Worm (Caenorhabditis elegans) whole organism, young adult: ENCODE results near the gene grl-17.
A peak's percentile ranks its signal among the peaks of the same experiment; 100 is the strongest.

Source experiments
- D2030.7 ChIP-seq: fragments of 200-800 bp; sonication (Bioruptor generic); IDR thresholded peaks from 2 replicates; pipeline ENCODE4 v1.3.6; 2022; ENCODE audit warnings: missing genetic modification reagents, missing genetic modification characterization, missing compliant biosample characterization
- F23B12.7 ChIP-seq: sonication (generic microtip); optimal IDR thresholded peaks from 2 replicates; lab custom pipeline; 2017; ENCODE audit warnings: missing genetic modification characterization, mild to moderate bottlenecking, missing compliant biosample characterization, antibody characterized with exemption, moderate library complexity; ENCODE audit not compliant: insufficient read depth
- F33H1.4 ChIP-seq: fragments of 200-800 bp; sonication (Bioruptor generic); IDR thresholded peaks from 2 replicates; pipeline ENCODE4 v1.3.6; 2022; ENCODE audit warnings: missing genetic modification reagents, missing genetic modification characterization, missing compliant biosample characterization
- F52B5.7 ChIP-seq: sonication (generic microtip); optimal IDR thresholded peaks from 2 replicates; lab custom pipeline; 2016; ENCODE audit warnings: mild to moderate bottlenecking, missing genetic modification characterization, missing compliant biosample characterization
- K11D2.4 ChIP-seq: fragments of 200-800 bp; sonication (Bioruptor generic); IDR thresholded peaks from 2 replicates; pipeline ENCODE4 v1.3.6; 2022; ENCODE audit warnings: missing genetic modification reagents, missing genetic modification characterization, missing compliant biosample characterization
- Y67H2A.10 ChIP-seq: fragments of 200-800 bp; sonication (Bioruptor generic); conservative IDR thresholded peaks from 2 replicates; pipeline ENCODE4 v1.3.6; 2022; ENCODE audit warnings: missing genetic modification reagents, missing genetic modification characterization, missing compliant biosample characterization
- ZK185.1 ChIP-seq: sonication (generic microtip); optimal IDR thresholded peaks from 2 replicates; lab custom pipeline; 2016; ENCODE audit warnings: mild to moderate bottlenecking, missing genetic modification characterization, missing compliant biosample characterization; ENCODE audit not compliant: poor library complexity, severe bottlenecking
- akir-1 ChIP-seq: fragments of 200-800 bp; sonication (Bioruptor generic); optimal IDR thresholded peaks from 2 replicates; lab custom pipeline; 2018; ENCODE audit warnings: mild to moderate bottlenecking, missing genetic modification characterization, moderate library complexity, missing compliant biosample characterization
- aptf-2 ChIP-seq: fragments of 200-800 bp; sonication (Bioruptor generic); conservative IDR thresholded peaks from 2 replicates; pipeline ENCODE4 v1.3.6; 2022; ENCODE audit warnings: missing genetic modification reagents, missing genetic modification characterization, missing compliant biosample characterization
- atf-7 ChIP-seq: sonication (generic microtip); optimal IDR thresholded peaks from 2 replicates; lab custom pipeline; 2017; ENCODE audit warnings: mild to moderate bottlenecking, missing genetic modification characterization, missing compliant biosample characterization
- athp-1 ChIP-seq: sonication (generic microtip); optimal IDR thresholded peaks from 2 replicates; lab custom pipeline; 2017; ENCODE audit warnings: mild to moderate bottlenecking, missing genetic modification characterization, missing compliant biosample characterization
- attf-6 ChIP-seq: fragments of 200-800 bp; sonication (Bioruptor generic); IDR thresholded peaks from 2 replicates; pipeline ENCODE4 v1.3.6; 2022; ENCODE audit warnings: missing genetic modification reagents, missing genetic modification characterization, missing compliant biosample characterization
- bed-2 ChIP-seq: fragments of 200-800 bp; sonication (Bioruptor generic); IDR thresholded peaks from 2 replicates; pipeline ENCODE4 v1.3.6; 2022; ENCODE audit warnings: missing genetic modification reagents, missing genetic modification characterization, missing compliant biosample characterization
- cebp-1 ChIP-seq, 2 experiments: fragments of 200-800 bp in 1 of 2; sonication (Bioruptor generic) in 1 of 2; sonication (generic microtip) in 1 of 2; IDR thresholded peaks in 1 of 2; optimal IDR thresholded peaks in 1 of 2; 2 replicates each; pipeline versions ENCODE4 v1.3.6 to Lab custom; 2017 to 2022; ENCODE audit warnings: missing compliant biosample characterization in 2 of 2, missing genetic modification characterization in 2 of 2, mild to moderate bottlenecking in 1 of 2, missing genetic modification reagents in 1 of 2, moderate library complexity in 1 of 2
- ceh-100 ChIP-seq: fragments of 200-800 bp; sonication (Bioruptor generic); IDR thresholded peaks from 2 replicates; pipeline ENCODE4 v1.3.6; 2022; ENCODE audit warnings: missing genetic modification reagents, missing genetic modification characterization, missing compliant biosample characterization
- ceh-58 ChIP-seq: fragments of 200-800 bp; sonication (Bioruptor generic); IDR thresholded peaks from 2 replicates; pipeline ENCODE4 v1.3.6; 2022; ENCODE audit warnings: missing genetic modification characterization, missing compliant biosample characterization
- ceh-79 ChIP-seq: sonication (generic microtip); optimal IDR thresholded peaks from 2 replicates; lab custom pipeline; 2017; ENCODE audit warnings: mild to moderate bottlenecking, missing genetic modification characterization, missing compliant biosample characterization
- egl-44 ChIP-seq: fragments of 200-800 bp; sonication (Bioruptor generic); IDR thresholded peaks from 2 replicates; pipeline ENCODE4 v1.3.6; 2022; ENCODE audit warnings: missing genetic modification reagents, missing genetic modification characterization, missing compliant biosample characterization
- egrh-3 ChIP-seq: fragments of 200-800 bp; sonication (Bioruptor generic); IDR thresholded peaks from 2 replicates; pipeline ENCODE4 v1.3.6; 2022; ENCODE audit warnings: missing genetic modification reagents, missing genetic modification characterization, missing compliant biosample characterization
- fkh-3 ChIP-seq: sonication (generic microtip); optimal IDR thresholded peaks from 2 replicates; lab custom pipeline; 2016; ENCODE audit warnings: mild to moderate bottlenecking, missing genetic modification characterization, missing compliant biosample characterization
- hlh-26 ChIP-seq: fragments of 200-800 bp; sonication (Bioruptor generic); conservative IDR thresholded peaks from 2 replicates; pipeline ENCODE4 v1.3.6; 2022; ENCODE audit warnings: missing genetic modification reagents, missing genetic modification characterization, missing compliant biosample characterization
- hmg-20 ChIP-seq: fragments of 200-800 bp; sonication (Bioruptor generic); IDR thresholded peaks from 2 replicates; pipeline ENCODE4 v1.3.6; 2022; ENCODE audit warnings: missing genetic modification reagents, missing genetic modification characterization, missing compliant biosample characterization
- lin-35 ChIP-seq, 3 experiments: fragments of 150-350 bp in 2 of 3; sonication (generic microtip) in 1 of 3; optimal IDR thresholded peaks; 2 replicates each; lab custom pipeline; 2014 to 2018; ENCODE audit warnings: missing biosample characterization in 3 of 3, missing genetic modification characterization in 3 of 3, missing genetic modification reagents in 3 of 3
- lsl-1 ChIP-seq: fragments of 200-800 bp; sonication (Bioruptor generic); optimal IDR thresholded peaks from 2 replicates; lab custom pipeline; 2018; ENCODE audit warnings: mild to moderate bottlenecking, missing genetic modification characterization, moderate library complexity, missing compliant biosample characterization
- lsy-27 ChIP-seq: sonication (generic microtip); optimal IDR thresholded peaks from 2 replicates; lab custom pipeline; 2017; ENCODE audit warnings: missing genetic modification characterization, mild to moderate bottlenecking, missing compliant biosample characterization, antibody characterized with exemption, missing genotype, borderline replicate concordance; ENCODE audit not compliant: insufficient read depth
- madf-10 ChIP-seq: sonication (generic microtip); optimal IDR thresholded peaks from 2 replicates; lab custom pipeline; 2016; ENCODE audit warnings: mild to moderate bottlenecking, missing genetic modification characterization, missing compliant biosample characterization
- madf-6 ChIP-seq: fragments of 200-800 bp; sonication (Bioruptor generic); IDR thresholded peaks from 2 replicates; pipeline ENCODE4 v1.3.6; 2022; ENCODE audit warnings: missing genetic modification reagents, missing genetic modification characterization, missing compliant biosample characterization
- mcd-1 ChIP-seq: fragments of 200-800 bp; sonication (Bioruptor generic); IDR thresholded peaks from 2 replicates; pipeline ENCODE4 v1.3.6; 2022; ENCODE audit warnings: missing genetic modification reagents, missing genetic modification characterization, missing compliant biosample characterization
- mes-4 ChIP-seq: sonication (generic microtip); optimal IDR thresholded peaks from 2 replicates; lab custom pipeline; 2016; ENCODE audit warnings: missing genotype, missing genetic modification characterization, missing compliant biosample characterization
- nhr-90 ChIP-seq: sonication (generic microtip); optimal IDR thresholded peaks from 2 replicates; lab custom pipeline; 2016; ENCODE audit warnings: missing genotype, mild to moderate bottlenecking, missing genetic modification characterization, missing compliant biosample characterization
- pha-4 ChIP-seq: fragments of 150-350 bp; sonication (generic microtip); optimal IDR thresholded peaks from 2 replicates; lab custom pipeline; 2014; ENCODE audit warnings: missing biosample characterization, missing genetic modification reagents, missing genetic modification characterization
- sdz-38 ChIP-seq: sonication (generic microtip); optimal IDR thresholded peaks from 2 replicates; lab custom pipeline; 2016; ENCODE audit warnings: missing genotype, missing genetic modification characterization, missing compliant biosample characterization
- sea-2 ChIP-seq: fragments of 200-800 bp; sonication (Bioruptor generic); IDR thresholded peaks from 2 replicates; pipeline ENCODE4 v1.3.6; 2022; ENCODE audit warnings: missing genetic modification characterization, missing compliant biosample characterization
- snpc-4 ChIP-seq, 5 experiments: fragments of 150-350 bp in 1 of 5; sonication (generic microtip) in 4 of 5; optimal IDR thresholded peaks; 2 replicates each; lab custom pipeline; 2014 to 2018; ENCODE audit warnings: missing genetic modification characterization in 5 of 5, missing biosample characterization in 3 of 5, antibody characterized with exemption in 2 of 5, mild to moderate bottlenecking in 2 of 5, missing compliant biosample characterization in 2 of 5, missing genotype in 2 of 5, moderate library complexity in 2 of 5, missing genetic modification reagents in 1 of 5
- sptf-2 ChIP-seq: fragments of 200-800 bp; sonication (Bioruptor generic); optimal IDR thresholded peaks from 2 replicates; lab custom pipeline; 2018; ENCODE audit warnings: mild to moderate bottlenecking, missing genetic modification characterization, missing compliant biosample characterization
- tlf-1 ChIP-seq: fragments of 200-800 bp; sonication (Bioruptor generic); optimal IDR thresholded peaks from 2 replicates; lab custom pipeline; 2018; ENCODE audit warnings: mild to moderate bottlenecking, missing genetic modification characterization, missing compliant biosample characterization
- unc-130 ChIP-seq: sonication (generic microtip); optimal IDR thresholded peaks from 2 replicates; lab custom pipeline; 2016; ENCODE audit warnings: missing genetic modification reagents, missing genetic modification characterization, missing compliant biosample characterization
- zfh-2 ChIP-seq: fragments of 200-800 bp; sonication (Bioruptor generic); conservative IDR thresholded peaks from 2 replicates; pipeline ENCODE4 v1.3.6; 2022; ENCODE audit warnings: missing genetic modification reagents, missing genetic modification characterization, missing compliant biosample characterization
- ztf-18 ChIP-seq: sonication (generic microtip); optimal IDR thresholded peaks from 2 replicates; lab custom pipeline; 2016; ENCODE audit warnings: missing genotype, mild to moderate bottlenecking, missing genetic modification characterization, missing compliant biosample characterization
- ztf-22 ChIP-seq: fragments of 200-800 bp; sonication (Bioruptor generic); optimal IDR thresholded peaks from 2 replicates; lab custom pipeline; 2018; ENCODE audit warnings: mild to moderate bottlenecking, missing genetic modification characterization, moderate library complexity, missing compliant biosample characterization
- ztf-26 ChIP-seq: sonication (generic microtip); optimal IDR thresholded peaks from 2 replicates; lab custom pipeline; 2017; ENCODE audit warnings: missing genetic modification characterization, missing compliant biosample characterization
- ztf-28 ChIP-seq: fragments of 200-800 bp; sonication (Bioruptor generic); IDR thresholded peaks from 2 replicates; pipeline ENCODE4 v1.3.6; 2022; ENCODE audit warnings: missing genetic modification reagents, missing genetic modification characterization, missing compliant biosample characterization
- ztf-6 ChIP-seq: fragments of 200-800 bp; sonication (Bioruptor generic); IDR thresholded peaks from 2 replicates; pipeline ENCODE4 v1.3.6; 2022; ENCODE audit warnings: missing genetic modification reagents, missing genetic modification characterization, missing compliant biosample characterization

Gene grl-17

DNA sequence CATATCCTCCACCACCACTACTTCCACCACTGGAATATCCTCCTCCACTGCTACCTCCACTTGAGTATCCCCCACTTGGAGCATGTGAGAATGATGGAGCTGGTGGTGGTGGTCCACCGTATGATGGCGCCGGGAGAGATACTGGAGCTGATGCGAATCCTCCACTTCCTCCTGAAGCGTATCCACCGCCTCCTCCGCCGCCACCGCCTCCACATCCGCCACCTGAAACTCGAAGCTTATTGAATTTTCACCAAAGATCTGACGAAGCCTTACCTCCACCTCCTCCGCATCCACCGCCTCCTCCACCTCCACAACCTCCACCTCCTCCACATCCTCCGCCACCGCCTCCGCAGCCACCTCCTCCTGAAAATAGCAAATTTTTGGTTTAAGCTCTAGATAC is 993 bp downstream of the grl-17 start:
- TF ChIP-seq sptf-2 (GFP tag; lab: Kevin White, UChicago) (no peak), zfh-2 (GFP tag; lab: Robert Waterston, UW) (peak; percentile 82), egrh-3 (GFP tag; lab: Robert Waterston, UW) (peak; percentile 66)

DNA sequence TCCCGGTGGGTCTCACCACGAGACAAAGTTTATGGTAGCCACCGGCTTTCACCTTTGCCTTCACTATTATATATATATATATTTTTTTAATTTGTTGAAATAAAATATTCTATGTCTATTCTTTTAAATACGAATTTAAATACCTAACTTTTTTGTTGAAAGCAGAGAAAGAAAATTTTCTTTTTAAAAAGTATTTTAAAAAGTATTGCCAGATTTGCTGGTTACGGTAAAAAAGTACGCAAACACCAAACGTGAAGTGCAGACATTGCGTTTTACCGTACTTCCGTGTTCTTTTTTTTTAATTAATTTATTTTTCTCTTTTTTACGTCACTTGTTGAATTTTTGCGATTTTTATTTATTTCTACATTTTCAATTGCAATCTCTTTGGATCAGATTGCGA is 3.8 kb downstream of the grl-17 start, which contains the start of gene C56A3.8:
TSS of gene C56A3.8 (plus strand) at position 301 of the 400 bp plus-strand sequence.
- peak; percentile 38; the same call in 1 of the 2 replicates for TF ChIP-seq D2030.7 (GFP tag; lab: Robert Waterston, UW)
- TF ChIP-seq ceh-79 (tag; lab: Kevin White, UChicago), result no peak
- TF ChIP-seq F33H1.4 (GFP tag; lab: Robert Waterston, UW), result no peak
- no peak for TF ChIP-seq mcd-1 (GFP tag; lab: Robert Waterston, UW)
- no peak for TF ChIP-seq ztf-22
- no peak for TF ChIP-seq lsy-27 (tag; lab: Kevin White, UChicago)
- peak; percentile 84 for TF ChIP-seq lsl-1 (GFP tag; lab: Kevin White, UChicago)

DNA sequence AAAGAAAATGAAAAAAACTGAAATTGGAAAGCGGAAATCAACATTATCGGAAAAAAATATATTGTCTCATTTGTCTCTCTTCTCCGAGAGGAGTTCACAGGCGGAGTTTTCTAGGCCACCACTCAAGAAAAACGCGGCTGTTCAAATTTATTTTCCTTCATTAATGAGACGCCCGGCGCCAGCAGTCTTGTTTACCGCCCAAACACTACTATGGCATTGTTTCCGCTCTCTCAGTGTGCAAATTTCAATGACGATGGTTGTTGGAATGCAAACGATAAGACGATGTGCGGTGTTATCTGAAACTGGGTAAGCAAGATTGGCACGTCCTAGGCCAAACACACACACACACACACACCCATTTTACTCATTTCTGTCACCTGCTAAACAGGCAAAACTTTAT is 7.0 kb downstream of the grl-17 start, which contains the start of gene cav-2:
TSS of gene cav-2 (plus strand) at position 359 of the 400 bp plus-strand sequence.
- TF ChIP-seq mes-4 (tag; lab: Kevin White, UChicago), result no peak
- TF ChIP-seq hlh-26, result no peak
- peak; percentile 89 for TF ChIP-seq ZK185.1
- no peak for TF ChIP-seq nhr-90 (tag; lab: Kevin White, UChicago)
- no peak for TF ChIP-seq ceh-58 (GFP tag; lab: Robert Waterston, UW)
- peak; percentile 18 for TF ChIP-seq F23B12.7 (tag; lab: Kevin White, UChicago)
- TF ChIP-seq madf-10 (tag; lab: Kevin White, UChicago), result peak; percentile 27
- no peak for TF ChIP-seq lsy-27 (tag; lab: Kevin White, UChicago)
- no peak for TF ChIP-seq bed-2
- TF ChIP-seq K11D2.4, result no peak
- peak in 2 of 3 experiments; percentile 77 to 88 for TF ChIP-seq lin-35 (GFP tag; optimal IDR thresholded peaks at IDR 0.05; lab: Kevin White, UChicago)
- TF ChIP-seq ceh-100 (GFP tag; lab: Robert Waterston, UW), result 0 out of 2 replicates have a peak, but pooled peaks have one; percentile 45
- TF ChIP-seq cebp-1 (GFP tag; IDR thresholded peaks at IDR 0.05; lab: Robert Waterston, UW), result 0 out of 2 replicates have a peak, but pooled peaks have one; percentile 57
- TF ChIP-seq cebp-1 (tag; optimal IDR thresholded peaks at IDR 0.05; lab: Kevin White, UChicago), result peak; percentile 66
- TF ChIP-seq ztf-18, result peak; percentile 6
- TF ChIP-seq ztf-6 (GFP tag; lab: Robert Waterston, UW), result no peak
- no peak for TF ChIP-seq pha-4 (tag; lab: Kevin White, UChicago)
- TF ChIP-seq akir-1, result no peak
- TF ChIP-seq snpc-4 (GFP tag; optimal IDR thresholded peaks at IDR 0.05; lab: Kevin White, UChicago), result no peak
- peak in 2 of 4 experiments; percentile 40 to 78 for TF ChIP-seq snpc-4 (tag; optimal IDR thresholded peaks at IDR 0.05; lab: Kevin White, UChicago)
- no peak for TF ChIP-seq ztf-26 (tag; lab: Kevin White, UChicago)
- TF ChIP-seq atf-7 (tag; lab: Kevin White, UChicago), result peak; percentile 74
- TF ChIP-seq F52B5.7 (tag; lab: Kevin White, UChicago), result no peak
- TF ChIP-seq aptf-2 (GFP tag; lab: Robert Waterston, UW), result 0 out of 2 replicates have a peak, but pooled peaks have one; percentile 25
- TF ChIP-seq egl-44 (GFP tag; lab: Robert Waterston, UW), result peak; percentile 33; the same call in 1 of the 2 replicates
- no peak for TF ChIP-seq attf-6 (GFP tag; lab: Robert Waterston, UW)
- peak; percentile 97 for TF ChIP-seq unc-130 (GFP tag; lab: Kevin White, UChicago)
- TF ChIP-seq athp-1 (tag; lab: Kevin White, UChicago), result peak; percentile 11
- no peak for TF ChIP-seq sdz-38
- peak; percentile 21 for TF ChIP-seq tlf-1 (GFP tag; lab: Kevin White, UChicago)
- TF ChIP-seq hmg-20 (GFP tag; lab: Robert Waterston, UW), result peak; percentile 66; the same call in 1 of the 2 replicates
- 0 out of 2 replicates have a peak, but pooled peaks have one; percentile 52 for TF ChIP-seq Y67H2A.10 (GFP tag; lab: Robert Waterston, UW)
- no peak for TF ChIP-seq ceh-79 (tag; lab: Kevin White, UChicago)
- TF ChIP-seq madf-6 (GFP tag; lab: Robert Waterston, UW), result peak; percentile 69
- TF ChIP-seq ztf-28 (GFP tag; lab: Robert Waterston, UW), result 0 out of 2 replicates have a peak, but pooled peaks have one; percentile 51
- no peak for TF ChIP-seq fkh-3
- TF ChIP-seq sea-2, result no peak
